Worm (Caenorhabditis elegans) whole organism, early embryonic: Measurements from ENCODE around the gene C01G10.6.
A peak's percentile ranks its signal among the peaks of the same experiment; 100 is the strongest.

ENCODE experiments used
- F13C5.2 ChIP-seq: sonication (generic microtip); optimal IDR thresholded peaks from 2 replicates; lab custom pipeline; 2017; ENCODE audit warnings: mild to moderate bottlenecking, missing genetic modification characterization, inconsistent platforms, missing compliant biosample characterization
- ama-1 ChIP-seq: fragments of 150-350 bp; optimal IDR thresholded peaks from 2 replicates; lab custom pipeline; 2014
- ceh-13 ChIP-seq: fragments of 200-800 bp; sonication (Bioruptor generic); optimal IDR thresholded peaks from 2 replicates; lab custom pipeline; 2018; ENCODE audit warnings: mild to moderate bottlenecking, missing genetic modification characterization, missing compliant biosample characterization
- ceh-36 ChIP-seq: sonication (generic microtip); optimal IDR thresholded peaks from 2 replicates; lab custom pipeline; 2016; ENCODE audit warnings: missing genetic modification characterization, inconsistent platforms, missing compliant biosample characterization
- flt-1 ChIP-seq: fragments of 200-800 bp; sonication (Bioruptor generic); IDR thresholded peaks from 2 replicates; pipeline ENCODE4 v1.3.6; 2022; ENCODE audit warnings: missing genetic modification characterization, missing compliant biosample characterization
- hmg-4 ChIP-seq: fragments of 200-800 bp; sonication (Bioruptor generic); optimal IDR thresholded peaks from 2 replicates; lab custom pipeline; 2018; ENCODE audit warnings: mild to moderate bottlenecking, missing genetic modification characterization, missing compliant biosample characterization
- pes-1 ChIP-seq: fragments of 200-800 bp; sonication (Bioruptor generic); IDR thresholded peaks from 2 replicates; pipeline ENCODE4 v1.3.6; 2022; ENCODE audit warnings: missing genetic modification reagents, missing genetic modification characterization, missing compliant biosample characterization
- sea-1 ChIP-seq: fragments of 200-800 bp; sonication (Bioruptor generic); conservative IDR thresholded peaks from 2 replicates; pipeline ENCODE4 v1.3.6; 2022; ENCODE audit warnings: missing genetic modification characterization, missing compliant biosample characterization
- tbx-11 ChIP-seq: fragments of 200-800 bp; sonication (Bioruptor generic); IDR thresholded peaks from 2 replicates; pipeline ENCODE4 v1.3.6; 2022; ENCODE audit warnings: missing genetic modification characterization, missing compliant biosample characterization
- tbx-37 ChIP-seq: fragments of 200-800 bp; sonication (Bioruptor generic); conservative IDR thresholded peaks from 2 replicates; pipeline ENCODE4 v1.3.6; 2022; ENCODE audit warnings: missing genetic modification reagents, missing genetic modification characterization, missing compliant biosample characterization
- tra-4 ChIP-seq: sonication (generic microtip); optimal IDR thresholded peaks from 2 replicates; lab custom pipeline; 2017; ENCODE audit warnings: missing genetic modification characterization, missing compliant biosample characterization

- no peak for TF ChIP-seq ama-1 (lab: Kevin White, UChicago)
- TF ChIP-seq sea-1 (GFP tag; lab: Robert Waterston, UW) = peak; percentile 62; the same call in 1 of the 2 replicates
- no peak for TF ChIP-seq hmg-4 (GFP tag; lab: Kevin White, UChicago)
- TF ChIP-seq pes-1 (GFP tag; lab: Robert Waterston, UW) = no peak
- TF ChIP-seq tra-4 (tag; lab: Kevin White, UChicago) = no peak
- TF ChIP-seq flt-1 (GFP tag; lab: Robert Waterston, UW) = no peak
- no peak for TF ChIP-seq tbx-11 (GFP tag; lab: Robert Waterston, UW)
- no peak for TF ChIP-seq F13C5.2 (tag; lab: Kevin White, UChicago)
- no peak for TF ChIP-seq tbx-37 (GFP tag; lab: Robert Waterston, UW)
- TF ChIP-seq ceh-13 = no peak
- TF ChIP-seq ceh-36 (tag; lab: Kevin White, UChicago) = no peak
Observed at ce11 chrV:15083659-15084058, 3.8 kb upstream of the C01G10.6 start.
